3 fruit fly cellular contexts compared by ENCODE assay signal in the genomic region with DNA sequence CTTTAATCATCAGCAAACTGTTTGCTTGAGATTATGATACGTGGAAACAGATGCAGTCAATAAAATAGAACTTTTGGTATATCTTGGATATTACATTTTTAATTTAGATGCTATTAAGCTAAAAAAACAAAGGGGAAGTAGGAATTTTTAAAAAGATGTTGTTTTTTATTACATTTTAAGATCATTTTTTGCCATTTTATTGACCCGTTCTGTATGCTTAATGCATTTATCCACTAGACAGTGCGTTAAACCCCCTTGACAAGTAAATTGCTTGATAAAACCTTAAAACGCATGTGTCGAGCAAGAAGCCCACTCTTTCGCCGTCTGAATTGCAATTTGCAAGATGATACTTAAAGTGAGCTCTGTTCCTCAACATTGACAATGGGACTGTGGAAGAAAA.
TF ChIP-seq lines count a peak whose summit lies in the region.

No protein-coding gene starts in this region.

- no peak for TF ChIP-seq CTCF in whole organism, embryonic (GFP tag; optimal IDR thresholded peaks at IDR 0.05; lab: Kevin White, UChicago)

TF ChIP-seq in whole organism, embryonic, 481 proteins besides CTCF, POLR2A, EP300 and RAD21 (continues in another document):
- TF ChIP-seq Pdp1 (GFP tag; optimal IDR thresholded peaks at IDR 0.05; lab: Kevin White, UChicago) (no peak), CG4617 (GFP tag; optimal IDR thresholded peaks at IDR 0.05; lab: Kevin White, UChicago; ENCODE audit: borderline replicate concordance) (no peak), Poxn (GFP tag; IDR thresholded peaks at IDR 0.05; lab: Robert Waterston, UW) (no peak), ato (GFP tag; IDR thresholded peaks at IDR 0.05; lab: Robert Waterston, UW; ENCODE audit: partially characterized antibody) (no peak), pan (optimal IDR thresholded peaks at IDR 0.05; lab: Kevin White, UChicago) (no peak), pan (GFP tag; optimal IDR thresholded peaks at IDR 0.05 in 1 of 2, IDR thresholded peaks at IDR 0.05 in 1 of 2) (peak in 1 of 2 experiments; percentile 37), CG11696 (GFP tag; IDR thresholded peaks at IDR 0.05; lab: Robert Waterston, UW) (peak; percentile 59; the same call in 1 of the 2 replicates), Bteb2 (GFP tag; optimal IDR thresholded peaks at IDR 0.05; lab: Kevin White, UChicago) (no peak), NC2α (GFP tag; optimal IDR thresholded peaks at IDR 0.05; lab: Kevin White, UChicago) (no peak), CG17612 (GFP tag; IDR thresholded peaks at IDR 0.05; lab: Robert Waterston, UW) (no peak), Antp (GFP tag; optimal IDR thresholded peaks at IDR 0.05; lab: Kevin White, UChicago) (no peak), gem (tag; optimal IDR thresholded peaks at IDR 0.05; lab: Kevin White, UChicago) (peak; percentile 13), sens (GFP tag; lab: Kevin White, UChicago) (peak; percentile 66), nmo (GFP tag; optimal IDR thresholded peaks at IDR 0.05; lab: Kevin White, UChicago) (no peak), ash1 (GFP tag; optimal IDR thresholded peaks at IDR 0.05; lab: Kevin White, UChicago) (no peak), CG15479 (GFP tag; optimal IDR thresholded peaks at IDR 0.05; lab: Kevin White, UChicago) (no peak), CG3847 (GFP tag; IDR thresholded peaks at IDR 0.05; lab: Robert Waterston, UW) (no peak), wek (GFP tag; optimal IDR thresholded peaks at IDR 0.05; lab: Kevin White, UChicago) (no peak), Drgx (GFP tag; IDR thresholded peaks at IDR 0.05; lab: Robert Waterston, UW) (peak; percentile 42), kah (GFP tag; optimal IDR thresholded peaks at IDR 0.05; lab: Kevin White, UChicago) (no peak), Taf1 (GFP tag; IDR thresholded peaks at IDR 0.05; lab: Robert Waterston, UW) (no peak), dysf (GFP tag; IDR thresholded peaks at IDR 0.05; lab: Robert Waterston, UW) (0 out of 3 replicates have a peak, but pooled peaks have one; percentile 31), sr (GFP tag; IDR thresholded peaks at IDR 0.05; lab: Robert Waterston, UW) (no peak), CG15601 (tag; optimal IDR thresholded peaks at IDR 0.05; lab: Kevin White, UChicago) (no peak), fd3F (GFP tag; optimal IDR thresholded peaks at IDR 0.05; lab: Kevin White, UChicago) (no peak), CG11093 (GFP tag; IDR thresholded peaks at IDR 0.05; lab: Robert Waterston, UW) (0 out of 3 replicates have a peak, but pooled peaks have one; percentile 27), Adf1 (GFP tag; IDR thresholded peaks at IDR 0.05; lab: Robert Waterston, UW) (no peak), CG12236 (GFP tag; optimal IDR thresholded peaks at IDR 0.05; lab: Kevin White, UChicago) (no peak), chm (GFP tag; IDR thresholded peaks at IDR 0.05; lab: Robert Waterston, UW) (no peak)

TF ChIP-seq in whole organism, prepupa, 60 proteins besides CTCF, POLR2A, EP300 and RAD21 (continues in another document):
- TF ChIP-seq esn (GFP tag; optimal IDR thresholded peaks at IDR 0.05; lab: Kevin White, UChicago) (no peak), Eip78C (GFP tag; lab: Kevin White, UChicago) (peak; percentile 26), Met (GFP tag; optimal IDR thresholded peaks at IDR 0.05; lab: Kevin White, UChicago) (no peak), ss (GFP tag; optimal IDR thresholded peaks at IDR 0.05; lab: Kevin White, UChicago) (no peak), CG6854 (GFP tag; optimal IDR thresholded peaks at IDR 0.05; lab: Kevin White, UChicago) (no peak), CG8319 (GFP tag; optimal IDR thresholded peaks at IDR 0.05; lab: Kevin White, UChicago) (no peak), Smox (GFP tag; optimal IDR thresholded peaks at IDR 0.05; lab: Kevin White, UChicago) (no peak), CG32006 (GFP tag; optimal IDR thresholded peaks at IDR 0.05; lab: Kevin White, UChicago) (peak; percentile 41), CG6792 (GFP tag; optimal IDR thresholded peaks at IDR 0.05; lab: Kevin White, UChicago) (no peak), Gug (GFP tag; IDR thresholded peaks at IDR 0.05; lab: Robert Waterston, UW) (0 out of 2 replicates have a peak, but pooled peaks have one; percentile 23), CG3032 (tag; optimal IDR thresholded peaks at IDR 0.05; lab: Kevin White, UChicago) (no peak), Sox102F (GFP tag; optimal IDR thresholded peaks at IDR 0.05; lab: Kevin White, UChicago) (no peak), achi (GFP tag; optimal IDR thresholded peaks at IDR 0.05; lab: Kevin White, UChicago) (peak; percentile 6), Ets96B (tag; optimal IDR thresholded peaks at IDR 0.05; lab: Kevin White, UChicago) (no peak), CG10631 (GFP tag; optimal IDR thresholded peaks at IDR 0.05; lab: Kevin White, UChicago) (peak; percentile 25), spab (GFP tag; optimal IDR thresholded peaks at IDR 0.05; lab: Kevin White, UChicago) (no peak), CG1621 (tag; optimal IDR thresholded peaks at IDR 0.05; lab: Kevin White, UChicago) (no peak), pdm3 (GFP tag; optimal IDR thresholded peaks at IDR 0.05; lab: Kevin White, UChicago) (no peak), Eip93F (GFP tag; optimal IDR thresholded peaks at IDR 0.05; lab: Kevin White, UChicago) (no peak), Hr39 (GFP tag; optimal IDR thresholded peaks at IDR 0.05; lab: Kevin White, UChicago) (no peak), dsx (GFP tag; optimal IDR thresholded peaks at IDR 0.05; lab: Kevin White, UChicago; ENCODE audit: poor library complexity, severe bottlenecking) (no peak), salr (GFP tag; optimal IDR thresholded peaks at IDR 0.05; lab: Kevin White, UChicago) (peak in 1 of 2 experiments; percentile 34), CG11294 (GFP tag; IDR thresholded peaks at IDR 0.05; lab: Robert Waterston, UW) (no peak), Sox14 (GFP tag; optimal IDR thresholded peaks at IDR 0.05; lab: Kevin White, UChicago) (no peak), fd59A (GFP tag; optimal IDR thresholded peaks at IDR 0.05; lab: Kevin White, UChicago) (no peak), Eip75B (GFP tag; optimal IDR thresholded peaks at IDR 0.05; lab: Kevin White, UChicago) (no peak), net (GFP tag; optimal IDR thresholded peaks at IDR 0.05; lab: Kevin White, UChicago) (peak; percentile 2), vri (GFP tag; optimal IDR thresholded peaks at IDR 0.05; lab: Kevin White, UChicago) (no peak), OdsH (GFP tag; optimal IDR thresholded peaks at IDR 0.05; lab: Kevin White, UChicago) (peak; percentile 29), lz (GFP tag; optimal IDR thresholded peaks at IDR 0.05; lab: Kevin White, UChicago) (no peak), acj6 (GFP tag; optimal IDR thresholded peaks at IDR 0.05; lab: Kevin White, UChicago) (no peak), CG6276 (GFP tag; optimal IDR thresholded peaks at IDR 0.05; lab: Kevin White, UChicago) (no peak)

TF ChIP-seq in whole organism, pupa, 21 proteins besides CTCF, POLR2A, EP300 and RAD21:
- no peak for TF ChIP-seq CG12605 (GFP tag; IDR thresholded peaks at IDR 0.05; lab: Robert Waterston, UW)
- 0 out of 3 replicates have a peak, but pooled peaks have one; percentile 54 for TF ChIP-seq CG4496 (GFP tag; IDR thresholded peaks at IDR 0.05; lab: Robert Waterston, UW)
- TF ChIP-seq CG34367 (tag; optimal IDR thresholded peaks at IDR 0.05; lab: Kevin White, UChicago): no peak
- TF ChIP-seq rn (GFP tag; IDR thresholded peaks at IDR 0.05; lab: Robert Waterston, UW): no peak
- TF ChIP-seq CG9948 (tag; optimal IDR thresholded peaks at IDR 0.05; lab: Kevin White, UChicago): peak; percentile 22
- peak; percentile 23 for TF ChIP-seq CG8301 (tag; optimal IDR thresholded peaks at IDR 0.05; lab: Kevin White, UChicago)
- TF ChIP-seq CG8159 (tag; optimal IDR thresholded peaks at IDR 0.05; lab: Kevin White, UChicago): peak; percentile 2
- TF ChIP-seq CG14655 (GFP tag; optimal IDR thresholded peaks at IDR 0.05; lab: Kevin White, UChicago): peak; percentile 43
- peak; percentile 3 for TF ChIP-seq CG15710 (tag; optimal IDR thresholded peaks at IDR 0.05; lab: Kevin White, UChicago)
